Fruit fly (Drosophila melanogaster) whole organism, embryonic: Measurements from ENCODE around the gene Rgl.
A peak's percentile ranks its signal among the peaks of the same experiment; 100 is the strongest.

ENCODE experiments used
- Adf1 ChIP-seq: fragments of 200-800 bp; sonication (Bioruptor generic); IDR thresholded peaks from 2 replicates; pipeline ENCODE4 v1.3.6; 2022; ENCODE audit warnings: missing biosample characterization, missing genetic modification characterization
- Aef1 ChIP-seq: fragments of 200-800 bp; sonication (Bioruptor generic); IDR thresholded peaks from 3 replicates; pipeline ENCODE4 v1.3.6; 2022; ENCODE audit warnings: missing biosample characterization, missing genetic modification characterization
- Blimp-1 ChIP-seq: fragments of 200-800 bp; sonication (Bioruptor generic); optimal IDR thresholded peaks from 3 replicates; lab custom pipeline; 2018; ENCODE audit warnings: missing biosample characterization, missing genetic modification characterization, mild to moderate bottlenecking, moderate library complexity, missing genetic modification reagents
- CG10274 ChIP-seq: fragments of 200-800 bp; sonication (Bioruptor generic); optimal IDR thresholded peaks from 3 replicates; lab custom pipeline; 2017; ENCODE audit warnings: missing biosample characterization, mild to moderate bottlenecking, missing genetic modification characterization
- CG10565 ChIP-seq: fragments of 200-800 bp; sonication (Bioruptor generic); optimal IDR thresholded peaks from 3 replicates; lab custom pipeline; 2016; ENCODE audit warnings: missing biosample characterization, mild to moderate bottlenecking, missing genetic modification characterization
- CG11456 ChIP-seq: fragments of 200-800 bp; sonication (Bioruptor generic); IDR thresholded peaks from 3 replicates; pipeline ENCODE4 v1.3.6; 2022; ENCODE audit warnings: missing biosample characterization, missing genetic modification characterization
- CG12219 ChIP-seq: fragments of 200-800 bp; sonication (Bioruptor generic); optimal IDR thresholded peaks from 3 replicates; lab custom pipeline; 2018; ENCODE audit warnings: missing biosample characterization, mild to moderate bottlenecking, missing genetic modification characterization
- CG12236 ChIP-seq: fragments of 200-800 bp; sonication (Bioruptor generic); optimal IDR thresholded peaks from 2 replicates; lab custom pipeline; 2016; ENCODE audit warnings: missing biosample characterization, missing genetic modification characterization
- CG13287 ChIP-seq: fragments of 200-800 bp; sonication (Bioruptor generic); IDR thresholded peaks from 2 replicates; pipeline ENCODE4 v1.3.6; 2022; ENCODE audit warnings: missing biosample characterization, missing genetic modification characterization; ENCODE audit not compliant: partially characterized antibody
- CG16813 ChIP-seq: fragments of 200-800 bp; sonication (Bioruptor generic); IDR thresholded peaks from 3 replicates; pipeline ENCODE4 v1.3.6; 2022; ENCODE audit warnings: missing biosample characterization, missing genetic modification characterization; ENCODE audit not compliant: partially characterized antibody
- CG17186 ChIP-seq: fragments of 200-800 bp; sonication (Bioruptor generic); optimal IDR thresholded peaks from 3 replicates; lab custom pipeline; 2017; ENCODE audit warnings: missing biosample characterization, missing genetic modification reagents, missing genetic modification characterization
- CG17328 ChIP-seq: fragments of 200-800 bp; sonication (Bioruptor generic); IDR thresholded peaks from 2 replicates; pipeline ENCODE4 v1.3.6; 2022; ENCODE audit warnings: missing biosample characterization, missing genetic modification characterization
- CG2875 ChIP-seq: fragments of 200-800 bp; sonication (Bioruptor generic); optimal IDR thresholded peaks from 2 replicates; lab custom pipeline; 2017; ENCODE audit warnings: missing biosample characterization, mild to moderate bottlenecking, missing genetic modification characterization, missing genetic modification reagents
- CG31388 ChIP-seq: fragments of 200-800 bp; sonication (Bioruptor generic); optimal IDR thresholded peaks from 2 replicates; lab custom pipeline; 2016; ENCODE audit warnings: missing biosample characterization, missing genetic modification characterization
- CG32532 ChIP-seq: fragments of 200-800 bp; sonication (Bioruptor generic); IDR thresholded peaks from 2 replicates; pipeline ENCODE4 v1.3.6; 2022; ENCODE audit warnings: missing biosample characterization, missing genetic modification characterization
- CG34376 ChIP-seq: fragments of 200-800 bp; sonication (Bioruptor generic); optimal IDR thresholded peaks from 2 replicates; lab custom pipeline; 2018; ENCODE audit warnings: missing biosample characterization, mild to moderate bottlenecking, missing genetic modification characterization
- CG3995 ChIP-seq: fragments of 200-800 bp; sonication (Bioruptor generic); optimal IDR thresholded peaks from 3 replicates; lab custom pipeline; 2016; ENCODE audit warnings: missing biosample characterization, missing genetic modification characterization
- CG4617 ChIP-seq: fragments of 200-800 bp; sonication (Bioruptor generic); optimal IDR thresholded peaks from 3 replicates; lab custom pipeline; 2016; ENCODE audit warnings: missing biosample characterization, missing genetic modification characterization, borderline replicate concordance
- CG5180 ChIP-seq: fragments of 200-800 bp; sonication (Bioruptor generic); optimal IDR thresholded peaks from 3 replicates; lab custom pipeline; 2017; ENCODE audit warnings: missing biosample characterization, missing genetic modification characterization, mild to moderate bottlenecking, moderate library complexity, missing genetic modification reagents
- CG6765 ChIP-seq: fragments of 200-800 bp; sonication (Bioruptor generic); optimal IDR thresholded peaks from 3 replicates; lab custom pipeline; 2017; ENCODE audit warnings: missing biosample characterization, mild to moderate bottlenecking, missing genetic modification characterization
- CG7745 ChIP-seq: fragments of 200-800 bp; sonication (Bioruptor generic); optimal IDR thresholded peaks from 2 replicates; lab custom pipeline; 2018; ENCODE audit warnings: missing biosample characterization, mild to moderate bottlenecking, missing genetic modification characterization, moderate library complexity
- CG7987 ChIP-seq: fragments of 200-800 bp; sonication (Bioruptor generic); optimal IDR thresholded peaks from 2 replicates; lab custom pipeline; 2018; ENCODE audit warnings: missing biosample characterization, mild to moderate bottlenecking, missing genetic modification characterization, moderate library complexity
- CrebB ChIP-seq: fragments of 200-800 bp; sonication (Bioruptor generic); optimal IDR thresholded peaks from 3 replicates; lab custom pipeline; 2018; ENCODE audit warnings: missing biosample characterization, mild to moderate bottlenecking, missing genetic modification characterization
- D19A ChIP-seq: fragments of 200-800 bp; optimal IDR thresholded peaks from 3 replicates; lab custom pipeline; 2019; ENCODE audit warnings: missing biosample characterization, mild to moderate bottlenecking, missing genetic modification characterization, moderate library complexity
- Dek ChIP-seq: fragments of 200-800 bp; sonication (Bioruptor generic); optimal IDR thresholded peaks from 3 replicates; lab custom pipeline; 2019; ENCODE audit warnings: missing biosample characterization, mild to moderate bottlenecking, missing genetic modification characterization, moderate library complexity
- Doc2 ChIP-seq: fragments of 200-800 bp; sonication (Bioruptor generic); IDR thresholded peaks from 2 replicates; pipeline ENCODE4 v1.3.6; 2022; ENCODE audit warnings: missing biosample characterization, missing genetic modification characterization
- Drgx ChIP-seq: fragments of 200-800 bp; sonication (Bioruptor generic); IDR thresholded peaks from 2 replicates; pipeline ENCODE4 v1.3.6; 2022; ENCODE audit warnings: missing biosample characterization, missing genetic modification characterization
- ERR ChIP-seq: fragments of 200-800 bp; sonication (Bioruptor generic); optimal IDR thresholded peaks from 2 replicates; lab custom pipeline; 2016; ENCODE audit warnings: missing biosample characterization, missing genetic modification characterization
- H15 ChIP-seq: fragments of 200-800 bp; sonication (Bioruptor generic); IDR thresholded peaks from 3 replicates; pipeline ENCODE4 v1.3.6; 2022; ENCODE audit warnings: missing biosample characterization, missing genetic modification characterization
- HLHmδ ChIP-seq: fragments of 200-800 bp; sonication (Bioruptor generic); optimal IDR thresholded peaks from 2 replicates; lab custom pipeline; 2018; ENCODE audit warnings: missing biosample characterization, mild to moderate bottlenecking, missing genetic modification characterization, moderate library complexity
- Mrtf ChIP-seq: fragments of 200-800 bp; sonication (Bioruptor generic); IDR thresholded peaks from 3 replicates; pipeline ENCODE4 v1.3.6; 2022; ENCODE audit warnings: missing biosample characterization, missing genetic modification characterization
- NFAT ChIP-seq: fragments of 200-800 bp; sonication (Bioruptor generic); IDR thresholded peaks from 2 replicates; pipeline ENCODE4 v1.3.6; 2022; ENCODE audit warnings: missing biosample characterization, missing genetic modification characterization
- Spps ChIP-seq: fragments of 200-800 bp; sonication (Bioruptor generic); optimal IDR thresholded peaks from 2 replicates; lab custom pipeline; 2018; ENCODE audit warnings: missing biosample characterization, mild to moderate bottlenecking, missing genetic modification characterization
- crol ChIP-seq: fragments of 200-800 bp; sonication (Bioruptor generic); IDR thresholded peaks from 2 replicates; pipeline ENCODE4 v1.3.6; 2022; ENCODE audit warnings: missing biosample characterization, missing genetic modification characterization
- dan ChIP-seq: fragments of 200-800 bp; sonication (Bioruptor generic); IDR thresholded peaks from 2 replicates; pipeline ENCODE4 v1.3.6; 2022; ENCODE audit warnings: missing biosample characterization, missing genetic modification characterization
- gro ChIP-seq: fragments of 200-800 bp; sonication (Bioruptor generic); optimal IDR thresholded peaks from 2 replicates; lab custom pipeline; 2016; ENCODE audit warnings: missing biosample characterization, missing genetic modification characterization
- gsb-n ChIP-seq: fragments of 200-800 bp; sonication (Bioruptor generic); optimal IDR thresholded peaks from 3 replicates; lab custom pipeline; 2018; ENCODE audit warnings: missing biosample characterization, mild to moderate bottlenecking, missing genetic modification characterization
- jigr1 ChIP-seq: fragments of 200-800 bp; sonication (Bioruptor generic); IDR thresholded peaks from 3 replicates; pipeline ENCODE4 v1.3.6; 2022; ENCODE audit warnings: missing biosample characterization, missing genetic modification characterization
- kah ChIP-seq: fragments of 200-800 bp; sonication (Bioruptor generic); optimal IDR thresholded peaks from 2 replicates; lab custom pipeline; 2018; ENCODE audit warnings: missing biosample characterization, mild to moderate bottlenecking, missing genetic modification characterization
- lilli ChIP-seq: fragments of 200-800 bp; sonication (Bioruptor generic); optimal IDR thresholded peaks from 3 replicates; lab custom pipeline; 2016; ENCODE audit warnings: missing biosample characterization, missing genetic modification characterization
- onecut ChIP-seq: fragments of 200-800 bp; sonication (Bioruptor generic); IDR thresholded peaks from 2 replicates; pipeline ENCODE4 v1.3.6; 2022; ENCODE audit warnings: missing biosample characterization, missing genetic modification characterization
- otp ChIP-seq: fragments of 200-800 bp; sonication (Bioruptor generic); IDR thresholded peaks from 3 replicates; pipeline ENCODE4, ENCODE4 v1.3.6; 2022; ENCODE audit warnings: missing biosample characterization, missing genetic modification characterization
- sc ChIP-seq, 3 experiments: fragments of >200 bp in 2 of 3; fragments of 200-800 bp in 1 of 3; sonication (Bioruptor generic) in 1 of 3; optimal IDR thresholded peaks; 2 replicates in 2 of 3; 3 replicates in 1 of 3; lab custom pipeline; 2017; ENCODE audit warnings: mild to moderate bottlenecking in 1 of 3, missing biosample characterization in 1 of 3, missing genetic modification characterization in 1 of 3, missing genetic modification reagents in 1 of 3
- sr ChIP-seq: fragments of 200-800 bp; sonication (Bioruptor generic); IDR thresholded peaks from 3 replicates; pipeline ENCODE4 v1.3.6; 2022; ENCODE audit warnings: missing biosample characterization, missing genetic modification characterization
- twi ChIP-seq: fragments of 200-800 bp; optimal IDR thresholded peaks from 2 replicates; lab custom pipeline; 2019; ENCODE audit warnings: missing biosample characterization, mild to moderate bottlenecking, missing genetic modification characterization, moderate library complexity
- unc-4 ChIP-seq: fragments of 200-800 bp; sonication (Bioruptor generic); IDR thresholded peaks from 2 replicates; pipeline ENCODE4 v1.3.6; 2022; ENCODE audit warnings: missing biosample characterization, missing genetic modification characterization; ENCODE audit not compliant: partially characterized antibody
- vvl ChIP-seq: fragments of 200-800 bp; sonication (Bioruptor generic); IDR thresholded peaks from 2 replicates; pipeline ENCODE4 v1.3.6; 2022; ENCODE audit warnings: missing biosample characterization, missing genetic modification characterization
- wek ChIP-seq: fragments of 200-800 bp; sonication (Bioruptor generic); optimal IDR thresholded peaks from 3 replicates; lab custom pipeline; 2018; ENCODE audit warnings: missing biosample characterization, mild to moderate bottlenecking, missing genetic modification characterization, moderate library complexity
- yki ChIP-seq: fragments of >200 bp; optimal IDR thresholded peaks from 3 replicates; lab custom pipeline; 2018

The Rgl gene

dm6 chr3L:13925117-13925726 is at the start of gene Rgl:
Rgl (minus strand) TSS chr3L:13925335.
- no peak for TF ChIP-seq CG12236
- no peak for TF ChIP-seq sc (optimal IDR thresholded peaks at IDR 0.05; lab: Kevin White, UChicago)
- TF ChIP-seq sc (GFP tag; optimal IDR thresholded peaks at IDR 0.05; lab: Kevin White, UChicago), result no peak
- no peak for TF ChIP-seq CG11456 (GFP tag; lab: Robert Waterston, UW)
- 0 out of 3 replicates have a peak, but pooled peaks have one; percentile 26 for TF ChIP-seq Aef1 (GFP tag; lab: Robert Waterston, UW)
- TF ChIP-seq jigr1 (GFP tag; lab: Robert Waterston, UW), result no peak
- TF ChIP-seq Blimp-1 (GFP tag; lab: Kevin White, UChicago), result peak; percentile 32
- TF ChIP-seq CG2875 (GFP tag; lab: Kevin White, UChicago), result no peak
- TF ChIP-seq CG17328 (GFP tag; lab: Robert Waterston, UW), result no peak
- TF ChIP-seq lilli (GFP tag; lab: Kevin White, UChicago), result no peak
- peak; percentile 51 for TF ChIP-seq CG13287 (GFP tag; lab: Robert Waterston, UW)
- peak; percentile 3 for TF ChIP-seq CG34376 (GFP tag; lab: Kevin White, UChicago)
- no peak for TF ChIP-seq Spps
- peak; percentile 44; the same call in 1 of the 2 replicates for TF ChIP-seq CG32532
- peak; percentile 56 for TF ChIP-seq gro
- no peak for TF ChIP-seq wek (GFP tag; lab: Kevin White, UChicago)
- TF ChIP-seq CrebB (tag; lab: Kevin White, UChicago), result peak; percentile 1
- no peak for TF ChIP-seq D19A (tag; lab: Kevin White, UChicago)
- peak; percentile 18; the same call in 1 of the 2 replicates for TF ChIP-seq unc-4 (GFP tag; lab: Robert Waterston, UW)
- TF ChIP-seq gsb-n (tag; lab: Kevin White, UChicago), result no peak
- TF ChIP-seq vvl, result peak; percentile 60; the same call in 1 of the 2 replicates
- TF ChIP-seq kah, result no peak
- no peak for TF ChIP-seq H15 (GFP tag; lab: Robert Waterston, UW)
- TF ChIP-seq HLHmδ, result peak; percentile 57
- TF ChIP-seq Adf1, result peak; percentile 28; the same call in 1 of the 2 replicates
- no peak for TF ChIP-seq CG10565 (GFP tag; lab: Kevin White, UChicago)
- peak; percentile 80 for TF ChIP-seq yki (lab: Kevin White, UChicago)
- no peak for TF ChIP-seq Dek (tag; lab: Kevin White, UChicago)
- 0 out of 3 replicates have a peak, but pooled peaks have one; percentile 20 for TF ChIP-seq CG16813 (GFP tag; lab: Robert Waterston, UW)
- 0 out of 2 replicates have a peak, but pooled peaks have one; percentile 11 for TF ChIP-seq onecut (GFP tag; lab: Robert Waterston, UW)
- 0 out of 3 replicates have a peak, but pooled peaks have one; percentile 31 for TF ChIP-seq otp (GFP tag; lab: Robert Waterston, UW)
- TF ChIP-seq crol, result peak; percentile 25; the same call in 1 of the 2 replicates
- TF ChIP-seq sr (GFP tag; lab: Robert Waterston, UW), result peak; percentile 12; the same call in 1 of the 3 replicates
- no peak for TF ChIP-seq Doc2
- TF ChIP-seq dan (GFP tag; lab: Robert Waterston, UW), result no peak
- no peak for TF ChIP-seq twi
- TF ChIP-seq CG7987, result peak; percentile 29
- TF ChIP-seq CG5180 (GFP tag; lab: Kevin White, UChicago), result no peak
- TF ChIP-seq CG17186 (GFP tag; lab: Kevin White, UChicago), result no peak
- peak; percentile 43; the same call in 1 of the 2 replicates for TF ChIP-seq NFAT (GFP tag; lab: Robert Waterston, UW)
- TF ChIP-seq CG31388, result no peak
- peak; percentile 18; the same call in 1 of the 2 replicates for TF ChIP-seq Drgx (GFP tag; lab: Robert Waterston, UW)
- no peak for TF ChIP-seq CG3995 (GFP tag; lab: Kevin White, UChicago)
- TF ChIP-seq ERR (GFP tag; lab: Kevin White, UChicago), result no peak
- no peak for TF ChIP-seq CG10274 (GFP tag; lab: Kevin White, UChicago)
- TF ChIP-seq CG12219, result no peak
- no peak for TF ChIP-seq CG7745 (tag; lab: Kevin White, UChicago)
- no peak for TF ChIP-seq Mrtf (GFP tag; lab: Robert Waterston, UW)
- TF ChIP-seq CG6765 (GFP tag; lab: Kevin White, UChicago), result no peak
- no peak for TF ChIP-seq CG4617
